Fruit fly (Drosophila melanogaster): ENCODE results near the gene CG7512.

DNA sequence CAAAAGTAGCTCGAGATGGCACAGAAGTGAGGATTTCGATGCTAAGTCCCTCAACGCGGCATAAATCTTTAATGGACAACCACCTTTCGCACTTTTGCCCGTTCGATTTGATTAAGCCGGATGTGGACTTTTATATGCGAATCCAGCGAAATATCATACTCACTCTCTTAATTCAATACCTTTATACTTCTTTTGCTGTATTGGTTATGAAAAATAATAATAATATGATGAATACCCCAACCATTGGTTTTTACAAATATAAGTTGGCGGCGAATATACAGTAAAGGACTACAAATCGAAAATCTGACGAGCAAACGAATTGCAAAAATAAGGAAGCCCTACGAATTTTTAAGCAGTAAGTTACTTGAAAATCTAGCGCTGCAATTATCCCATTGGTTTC lies 40.5 kb upstream of the CG7512 start, which contains the start of gene Vha16-3:
- TF ChIP-seq CG6808 (GFP tag; optimal IDR thresholded peaks at IDR 0.05) (no peak), Ets21C (GFP tag; optimal IDR thresholded peaks at IDR 0.05) (no peak), CG3919 (GFP tag; optimal IDR thresholded peaks at IDR 0.05) (no peak), CG8632 (GFP tag; optimal IDR thresholded peaks at IDR 0.05) (no peak), Gug (GFP tag; IDR thresholded peaks at IDR 0.05) (no peak)

Data from whole organism, prepupa.